Worm (Caenorhabditis elegans) whole organism, mixed stage, embryonic: Measurements from ENCODE around the gene F56D6.18.

Source experiments
- ceh-39 ChIP-seq: fragments of 150-350 bp; optimal IDR thresholded peaks from 2 replicates; lab custom pipeline; 2014; ENCODE audit warnings: missing biosample characterization, missing genetic modification characterization
- ceh-43 ChIP-seq: fragments of 200-800 bp; sonication (Bioruptor generic); optimal IDR thresholded peaks from 2 replicates; lab custom pipeline; 2018; ENCODE audit warnings: mild to moderate bottlenecking, missing genetic modification characterization, moderate library complexity, missing compliant biosample characterization
- drap-1 ChIP-seq: fragments of 200-800 bp; sonication (Bioruptor generic); optimal IDR thresholded peaks from 3 replicates; lab custom pipeline; 2018; ENCODE audit warnings: mild to moderate bottlenecking, missing genetic modification characterization, missing compliant biosample characterization
- elt-1 ChIP-seq: sonication (generic microtip); optimal IDR thresholded peaks from 2 replicates; lab custom pipeline; 2017; ENCODE audit warnings: missing genetic modification characterization, mild to moderate bottlenecking, missing compliant biosample characterization, antibody characterized with exemption, moderate library complexity, borderline replicate concordance; ENCODE audit not compliant: insufficient read depth
- flh-1 ChIP-seq: fragments of 200-800 bp; sonication (Bioruptor generic); optimal IDR thresholded peaks from 2 replicates; lab custom pipeline; 2018; ENCODE audit warnings: mild to moderate bottlenecking, missing genetic modification characterization, moderate library complexity, missing compliant biosample characterization
- ham-2 ChIP-seq: fragments of 200-800 bp; sonication (Bioruptor generic); optimal IDR thresholded peaks from 2 replicates; lab custom pipeline; 2018; ENCODE audit warnings: mild to moderate bottlenecking, missing genetic modification characterization, missing compliant biosample characterization
- hlh-1 ChIP-seq: fragments of 150-350 bp; optimal IDR thresholded peaks from 2 replicates; lab custom pipeline; 2014; ENCODE audit warnings: missing biosample characterization, missing genetic modification reagents, missing genetic modification characterization
- lin-13 ChIP-seq: fragments of 150-350 bp; optimal IDR thresholded peaks from 2 replicates; lab custom pipeline; 2014; ENCODE audit warnings: missing biosample characterization, missing genetic modification characterization
- lin-32 ChIP-seq: fragments of 200-800 bp; sonication (Bioruptor generic); optimal IDR thresholded peaks from 2 replicates; lab custom pipeline; 2018; ENCODE audit warnings: mild to moderate bottlenecking, missing genetic modification characterization, missing compliant biosample characterization
- mab-5 ChIP-seq: fragments of 150-350 bp; optimal IDR thresholded peaks from 2 replicates; lab custom pipeline; 2014; ENCODE audit warnings: missing biosample characterization, missing genetic modification characterization
- mls-2 ChIP-seq: sonication (generic microtip); optimal IDR thresholded peaks from 2 replicates; lab custom pipeline; 2016; ENCODE audit warnings: mild to moderate bottlenecking, missing genetic modification characterization, moderate library complexity, missing compliant biosample characterization
- nhr-12 ChIP-seq: fragments of 150-350 bp; optimal IDR thresholded peaks from 2 replicates; lab custom pipeline; 2014; ENCODE audit warnings: missing biosample characterization, missing genetic modification characterization
- nhr-237 ChIP-seq: fragments of 150-350 bp; optimal IDR thresholded peaks from 2 replicates; lab custom pipeline; 2014; ENCODE audit warnings: missing biosample characterization, missing genetic modification characterization
- nhr-28 ChIP-seq: fragments of 150-350 bp; optimal IDR thresholded peaks from 2 replicates; lab custom pipeline; 2014; ENCODE audit warnings: missing biosample characterization, missing genetic modification characterization
- nhr-76 ChIP-seq: sonication (generic microtip); optimal IDR thresholded peaks from 2 replicates; lab custom pipeline; 2017; ENCODE audit warnings: missing biosample characterization, missing genetic modification characterization
- pha-4 ChIP-seq: fragments of 150-350 bp; optimal IDR thresholded peaks from 2 replicates; lab custom pipeline; 2018; ENCODE audit warnings: missing biosample characterization, missing genetic modification reagents, missing genetic modification characterization
- unc-120 ChIP-seq: sonication (generic microtip); optimal IDR thresholded peaks from 2 replicates; lab custom pipeline; 2017; ENCODE audit warnings: missing genetic modification characterization, missing compliant biosample characterization; ENCODE audit not compliant: poor library complexity, severe bottlenecking
- zip-8 ChIP-seq: fragments of 150-350 bp; optimal IDR thresholded peaks from 2 replicates; lab custom pipeline; 2014; ENCODE audit warnings: missing biosample characterization, missing genetic modification characterization
- ztf-11 ChIP-seq: fragments of 150-350 bp; optimal IDR thresholded peaks from 2 replicates; lab custom pipeline; 2014; ENCODE audit warnings: missing biosample characterization, missing genetic modification characterization

The F56D6.18 gene

ce11 chrIV:3867252-3867651, 44.5 kb downstream of the F56D6.18 start, which contains the start of gene F37C4.4:
TSS of gene F37C4.4 (plus strand) at chrIV:3867309.
- no peak for TF ChIP-seq hlh-1 (tag; lab: Kevin White, UChicago)
- no peak for TF ChIP-seq ceh-43 (GFP tag; lab: Kevin White, UChicago)
- no peak for TF ChIP-seq nhr-28 (tag; lab: Kevin White, UChicago)
- no peak for TF ChIP-seq nhr-12 (tag; lab: Kevin White, UChicago)
- TF ChIP-seq elt-1 = peak; percentile 40
- no peak for TF ChIP-seq nhr-76 (tag; lab: Kevin White, UChicago)
- TF ChIP-seq drap-1 = no peak
- TF ChIP-seq lin-13 (tag; lab: Kevin White, UChicago) = no peak
- TF ChIP-seq ham-2 (GFP tag; lab: Kevin White, UChicago) = peak; percentile 36
- no peak for TF ChIP-seq lin-32

- TF ChIP-seq nhr-237 (tag; lab: Kevin White, UChicago) (no peak), ceh-39 (tag; lab: Kevin White, UChicago) (no peak), mab-5 (tag; lab: Kevin White, UChicago) (no peak), zip-8 (no peak), mls-2 (no peak), flh-1 (GFP tag; lab: Kevin White, UChicago) (no peak), ztf-11 (tag; lab: Kevin White, UChicago) (no peak)
Observed at ce11 chrIV:3866018-3866417, 45.7 kb downstream of the F56D6.18 start.

DNA sequence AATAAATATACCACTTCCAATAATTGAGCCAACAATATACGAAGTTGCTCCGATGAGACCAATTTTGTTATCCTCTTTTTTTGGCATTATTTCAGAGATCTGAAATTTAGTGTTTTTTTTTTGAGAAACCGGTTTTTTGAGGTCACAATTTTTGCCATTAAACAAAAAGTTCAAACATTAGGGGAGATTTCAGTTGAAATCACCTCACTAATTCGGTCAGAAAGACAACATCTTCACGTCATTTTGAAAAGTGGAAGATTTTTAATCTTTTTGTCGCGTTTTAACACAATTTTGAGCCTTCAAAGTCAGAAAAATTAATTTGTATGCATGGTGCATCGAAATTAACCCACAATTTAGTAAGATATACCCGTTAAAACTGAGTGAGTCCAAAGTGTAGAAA, 46.8 kb downstream of the F56D6.18 start, which contains the start of gene aat-8:
Gene aat-8, minus strand, starts transcription at position 101 of the 400 bp plus-strand sequence.
- no peak for TF ChIP-seq pha-4 (tag; lab: Kevin White, UChicago)

ce11 chrIV:3862948-3863347, 48.8 kb downstream of the F56D6.18 start:
- TF ChIP-seq unc-120 (tag; lab: Kevin White, UChicago) = no peak
- TF ChIP-seq ztf-11 (tag; lab: Kevin White, UChicago) = no peak
